Worm (Caenorhabditis elegans) whole organism, late embryonic: ENCODE data around the gene F49F1.17.

Experiments used
- ama-1 ChIP-seq: fragments of 150-350 bp; optimal IDR thresholded peaks from 2 replicates; lab custom pipeline; 2014
- ceh-22 ChIP-seq: sonication (generic microtip); optimal IDR thresholded peaks from 2 replicates; lab custom pipeline; 2017; ENCODE audit warnings: missing biosample characterization, missing genetic modification characterization
- pha-4 ChIP-seq: fragments of 150-350 bp; optimal IDR thresholded peaks from 2 replicates; lab custom pipeline; 2018; ENCODE audit warnings: missing biosample characterization, missing genetic modification reagents, missing genetic modification characterization
- tbx-2 ChIP-seq: sonication (generic microtip); optimal IDR thresholded peaks from 2 replicates; lab custom pipeline; 2016; ENCODE audit warnings: missing genetic modification characterization, missing compliant biosample characterization

DNA sequence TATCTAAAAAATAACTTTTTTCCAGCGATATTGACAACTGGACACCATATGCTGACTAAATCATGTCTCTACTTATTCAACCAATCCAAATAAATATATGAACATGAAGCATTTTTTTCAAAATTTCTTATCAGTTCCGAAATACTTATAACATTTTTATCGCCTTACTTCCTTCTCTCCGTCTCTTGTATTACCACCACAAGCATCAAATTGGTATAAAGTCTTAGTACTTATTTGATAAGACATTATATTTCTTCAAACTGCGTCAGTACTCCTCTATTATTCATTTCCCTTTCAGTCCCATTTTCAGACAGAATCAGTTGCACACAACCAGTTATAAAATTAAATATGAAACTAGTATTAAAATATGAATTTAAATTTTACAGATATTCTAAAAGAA, 12.2 kb upstream of the F49F1.17 start:
- no peak for TF ChIP-seq ceh-22 (tag; lab: Kevin White, UChicago)
- no peak for TF ChIP-seq ama-1 (lab: Kevin White, UChicago)
- TF ChIP-seq tbx-2 (tag; lab: Kevin White, UChicago) = no peak
- no peak for TF ChIP-seq pha-4 (tag; lab: Kevin White, UChicago)
